Worm (Caenorhabditis elegans) whole organism, late embryonic: ENCODE data around the gene phyh-1.

Source experiments
- C08G9.2 ChIP-seq: sonication (generic microtip); optimal IDR thresholded peaks from 2 replicates; lab custom pipeline; 2016; ENCODE audit warnings: mild to moderate bottlenecking, missing genetic modification characterization, moderate library complexity, missing compliant biosample characterization
- C38D4.7 ChIP-seq: fragments of 200-800 bp; sonication (Bioruptor generic); optimal IDR thresholded peaks from 2 replicates; lab custom pipeline; 2018; ENCODE audit warnings: mild to moderate bottlenecking, missing genetic modification characterization, moderate library complexity, missing compliant biosample characterization
- F13H6.1 ChIP-seq: sonication (generic microtip); optimal IDR thresholded peaks from 2 replicates; lab custom pipeline; 2016; ENCODE audit warnings: missing genetic modification characterization, missing compliant biosample characterization
- T23F11.4 ChIP-seq: fragments of 200-800 bp; sonication (Bioruptor generic); optimal IDR thresholded peaks from 2 replicates; lab custom pipeline; 2018; ENCODE audit warnings: mild to moderate bottlenecking, missing genetic modification characterization, missing compliant biosample characterization
- Y22D7AL.16 ChIP-seq: sonication (generic microtip); optimal IDR thresholded peaks from 2 replicates; lab custom pipeline; 2016; ENCODE audit warnings: missing genetic modification characterization, missing compliant biosample characterization
- ahr-1 ChIP-seq: sonication (generic microtip); optimal IDR thresholded peaks from 2 replicates; lab custom pipeline; 2016; ENCODE audit warnings: missing genetic modification characterization, missing compliant biosample characterization
- ama-1 ChIP-seq: fragments of 150-350 bp; optimal IDR thresholded peaks from 2 replicates; lab custom pipeline; 2014
- ceh-18 ChIP-seq: sonication (generic microtip); optimal IDR thresholded peaks from 2 replicates; lab custom pipeline; 2016; ENCODE audit warnings: missing genetic modification characterization, missing compliant biosample characterization
- ceh-19 ChIP-seq: fragments of 200-800 bp; sonication (Bioruptor generic); optimal IDR thresholded peaks from 2 replicates; lab custom pipeline; 2018; ENCODE audit warnings: mild to moderate bottlenecking, missing genetic modification characterization, missing compliant biosample characterization
- ceh-2 ChIP-seq: sonication (generic microtip); optimal IDR thresholded peaks from 2 replicates; lab custom pipeline; 2016; ENCODE audit warnings: missing genotype, missing genetic modification characterization, missing compliant biosample characterization
- ceh-22 ChIP-seq: sonication (generic microtip); optimal IDR thresholded peaks from 2 replicates; lab custom pipeline; 2017; ENCODE audit warnings: missing biosample characterization, missing genetic modification characterization
- ceh-24 ChIP-seq: sonication (generic microtip); optimal IDR thresholded peaks from 2 replicates; lab custom pipeline; 2016; ENCODE audit warnings: mild to moderate bottlenecking, missing genetic modification characterization, missing compliant biosample characterization
- ceh-30 ChIP-seq: fragments of 150-350 bp; optimal IDR thresholded peaks from 2 replicates; lab custom pipeline; 2014; ENCODE audit warnings: missing biosample characterization, missing genetic modification characterization
- dmd-4 ChIP-seq: sonication (generic microtip); optimal IDR thresholded peaks from 2 replicates; lab custom pipeline; 2016; ENCODE audit warnings: borderline replicate concordance, missing genetic modification characterization, missing compliant biosample characterization
- dve-1 ChIP-seq: sonication (generic microtip); optimal IDR thresholded peaks from 2 replicates; lab custom pipeline; 2017; ENCODE audit warnings: antibody characterized with exemption, mild to moderate bottlenecking, missing genetic modification characterization, missing compliant biosample characterization
- elt-4 ChIP-seq: sonication (generic microtip); optimal IDR thresholded peaks from 2 replicates; lab custom pipeline; 2016; ENCODE audit warnings: missing genetic modification characterization, missing compliant biosample characterization
- ets-4 ChIP-seq: sonication (generic microtip); optimal IDR thresholded peaks from 2 replicates; lab custom pipeline; 2016; ENCODE audit warnings: missing genetic modification characterization, missing compliant biosample characterization
- eyg-1 ChIP-seq: sonication (generic microtip); optimal IDR thresholded peaks from 2 replicates; lab custom pipeline; 2016; ENCODE audit warnings: missing genotype, missing genetic modification characterization, missing compliant biosample characterization
- fax-1 ChIP-seq: sonication (generic microtip); optimal IDR thresholded peaks from 2 replicates; lab custom pipeline; 2016; ENCODE audit warnings: missing genotype, missing genetic modification characterization, missing compliant biosample characterization
- fkh-10 ChIP-seq: fragments of 150-350 bp; optimal IDR thresholded peaks from 2 replicates; lab custom pipeline; 2014; ENCODE audit warnings: missing biosample characterization, missing genetic modification reagents, missing genetic modification characterization
- fkh-6 ChIP-seq: sonication (generic microtip); optimal IDR thresholded peaks from 2 replicates; lab custom pipeline; 2016; ENCODE audit warnings: missing genetic modification characterization, missing compliant biosample characterization
- gmeb-2 ChIP-seq: sonication (generic microtip); optimal IDR thresholded peaks from 2 replicates; lab custom pipeline; 2016; ENCODE audit warnings: missing genetic modification characterization, inconsistent platforms, missing compliant biosample characterization
- hlh-13 ChIP-seq: fragments of 200-800 bp; sonication (Bioruptor generic); optimal IDR thresholded peaks from 2 replicates; lab custom pipeline; 2018; ENCODE audit warnings: mild to moderate bottlenecking, missing genetic modification characterization, missing compliant biosample characterization
- hlh-15 ChIP-seq: sonication (generic microtip); optimal IDR thresholded peaks from 2 replicates; lab custom pipeline; 2016; ENCODE audit warnings: missing genetic modification characterization, missing compliant biosample characterization
- hlh-30 ChIP-seq: sonication (generic microtip); optimal IDR thresholded peaks from 2 replicates; lab custom pipeline; 2017; ENCODE audit warnings: antibody characterized with exemption, missing genetic modification characterization, missing compliant biosample characterization; ENCODE audit not compliant: insufficient read depth
- hlh-6 ChIP-seq: sonication (generic microtip); optimal IDR thresholded peaks from 2 replicates; lab custom pipeline; 2016; ENCODE audit warnings: missing genotype, missing genetic modification characterization, missing compliant biosample characterization
- hlh-8 ChIP-seq: sonication (generic microtip); optimal IDR thresholded peaks from 2 replicates; lab custom pipeline; 2016; ENCODE audit warnings: missing genotype, missing genetic modification characterization, missing compliant biosample characterization
- lin-11 ChIP-seq: fragments of 200-800 bp; sonication (Bioruptor generic); optimal IDR thresholded peaks from 2 replicates; lab custom pipeline; 2018; ENCODE audit warnings: mild to moderate bottlenecking, missing genetic modification characterization, missing compliant biosample characterization
- madf-2 ChIP-seq: sonication (generic microtip); optimal IDR thresholded peaks from 2 replicates; lab custom pipeline; 2017; ENCODE audit warnings: missing genetic modification characterization, missing compliant biosample characterization
- nfya-1 ChIP-seq: sonication (generic microtip); optimal IDR thresholded peaks from 2 replicates; lab custom pipeline; 2017; ENCODE audit warnings: missing genetic modification characterization, mild to moderate bottlenecking, missing compliant biosample characterization, antibody characterized with exemption, moderate library complexity
- pag-3 ChIP-seq: sonication (generic microtip); optimal IDR thresholded peaks from 2 replicates; lab custom pipeline; 2016; ENCODE audit warnings: missing compliant biosample characterization, missing genetic modification characterization, borderline replicate concordance
- pat-9 ChIP-seq: fragments of 200-800 bp; sonication (Bioruptor generic); optimal IDR thresholded peaks from 2 replicates; lab custom pipeline; 2018; ENCODE audit warnings: mild to moderate bottlenecking, missing genetic modification characterization, moderate library complexity, missing compliant biosample characterization
- pax-1 ChIP-seq: fragments of 150-350 bp; optimal IDR thresholded peaks from 2 replicates; lab custom pipeline; 2014; ENCODE audit warnings: missing biosample characterization, missing genetic modification characterization
- pha-2 ChIP-seq: sonication (generic microtip); optimal IDR thresholded peaks from 2 replicates; lab custom pipeline; 2017; ENCODE audit warnings: mild to moderate bottlenecking, missing genetic modification characterization, missing compliant biosample characterization
- pha-4 ChIP-seq: fragments of 150-350 bp; optimal IDR thresholded peaks from 2 replicates; lab custom pipeline; 2018; ENCODE audit warnings: missing biosample characterization, missing genetic modification reagents, missing genetic modification characterization
- pqm-1 ChIP-seq: sonication (generic microtip); optimal IDR thresholded peaks from 2 replicates; lab custom pipeline; 2016; ENCODE audit warnings: missing genetic modification characterization, missing compliant biosample characterization
- pros-1 ChIP-seq: fragments of 150-350 bp; optimal IDR thresholded peaks from 2 replicates; lab custom pipeline; 2014; ENCODE audit warnings: missing biosample characterization, missing genetic modification reagents, missing genetic modification characterization
- ref-2 ChIP-seq: sonication (generic microtip); optimal IDR thresholded peaks from 2 replicates; lab custom pipeline; 2016; ENCODE audit warnings: missing genetic modification characterization, missing compliant biosample characterization
- rnt-1 ChIP-seq: sonication (generic microtip); optimal IDR thresholded peaks from 2 replicates; lab custom pipeline; 2016; ENCODE audit warnings: missing genetic modification characterization, missing compliant biosample characterization
- sdc-2 ChIP-seq: sonication (generic microtip); optimal IDR thresholded peaks from 2 replicates; lab custom pipeline; 2016; ENCODE audit warnings: missing genotype, missing genetic modification characterization, missing compliant biosample characterization
- sox-2 ChIP-seq: fragments of 200-800 bp; sonication (Bioruptor generic); IDR thresholded peaks from 2 replicates; pipeline ENCODE4 v1.3.6; 2022; ENCODE audit warnings: missing genetic modification reagents, missing genetic modification characterization, missing compliant biosample characterization
- sox-4 ChIP-seq: sonication (generic microtip); optimal IDR thresholded peaks from 2 replicates; lab custom pipeline; 2017; ENCODE audit warnings: mild to moderate bottlenecking, missing genetic modification characterization, inconsistent platforms, missing compliant biosample characterization
- syd-9 ChIP-seq: sonication (generic microtip); optimal IDR thresholded peaks from 2 replicates; lab custom pipeline; 2016; ENCODE audit warnings: mild to moderate bottlenecking, missing genetic modification characterization, moderate library complexity, missing compliant biosample characterization
- tbx-2 ChIP-seq: sonication (generic microtip); optimal IDR thresholded peaks from 2 replicates; lab custom pipeline; 2016; ENCODE audit warnings: missing genetic modification characterization, missing compliant biosample characterization
- tbx-7 ChIP-seq: sonication (generic microtip); optimal IDR thresholded peaks from 2 replicates; lab custom pipeline; 2016; ENCODE audit warnings: missing genotype, missing genetic modification characterization, missing compliant biosample characterization
- unc-3 ChIP-seq, 2 experiments: fragments of 200-800 bp in 1 of 2; sonication (Bioruptor generic) in 1 of 2; sonication (generic microtip) in 1 of 2; conservative IDR thresholded peaks in 1 of 2; optimal IDR thresholded peaks in 1 of 2; 2 replicates each; pipeline versions ENCODE4 v1.3.6 to Lab custom; 2016 to 2022; ENCODE audit warnings: missing compliant biosample characterization in 2 of 2, missing genetic modification characterization in 2 of 2, missing genetic modification reagents in 1 of 2
- unc-55 ChIP-seq: sonication (generic microtip); optimal IDR thresholded peaks from 2 replicates; lab custom pipeline; 2017; ENCODE audit warnings: missing biosample characterization, missing genetic modification reagents, missing genetic modification characterization
- unc-86 ChIP-seq: sonication (generic microtip); optimal IDR thresholded peaks from 2 replicates; lab custom pipeline; 2016; ENCODE audit warnings: missing genetic modification characterization, missing compliant biosample characterization
- zip-5 ChIP-seq: sonication (generic microtip); optimal IDR thresholded peaks from 2 replicates; lab custom pipeline; 2016; ENCODE audit warnings: missing genetic modification characterization, missing compliant biosample characterization
- ztf-16 ChIP-seq: sonication (generic microtip); optimal IDR thresholded peaks from 2 replicates; lab custom pipeline; 2017; ENCODE audit warnings: missing genetic modification characterization, missing compliant biosample characterization

phyh-1 gene

DNA sequence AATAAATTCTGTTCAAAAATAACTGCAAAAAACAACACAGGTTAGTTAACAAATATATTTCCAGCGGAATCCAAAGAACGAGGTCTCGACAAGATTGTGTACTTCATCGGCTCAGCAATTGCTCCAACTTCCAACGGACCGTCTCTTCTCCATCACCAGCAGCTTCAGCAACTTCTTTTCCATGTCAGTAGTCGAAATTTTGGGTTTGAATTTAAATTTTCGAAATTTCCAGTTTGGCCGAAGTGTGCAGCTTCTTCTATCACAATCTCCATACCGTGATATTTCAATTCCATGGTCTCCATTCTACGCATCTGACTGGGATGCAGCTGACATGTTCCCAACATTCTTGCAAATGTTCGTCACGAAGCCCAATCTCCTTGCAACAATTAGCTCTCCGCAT lies 5.8 kb downstream of the phyh-1 start:
- TF ChIP-seq unc-86 (tag; lab: Kevin White, UChicago) (no peak), C38D4.7 (GFP tag; lab: Kevin White, UChicago) (no peak), F13H6.1 (no peak), ceh-19 (GFP tag; lab: Kevin White, UChicago) (no peak), elt-4 (tag; lab: Kevin White, UChicago) (no peak), unc-55 (GFP tag; lab: Kevin White, UChicago) (no peak), ceh-24 (no peak), dmd-4 (no peak), fkh-6 (tag; lab: Kevin White, UChicago) (no peak), T23F11.4 (GFP tag; lab: Kevin White, UChicago) (no peak), hlh-6 (tag; lab: Kevin White, UChicago) (no peak), hlh-15 (tag; lab: Kevin White, UChicago) (no peak), pqm-1 (tag; lab: Kevin White, UChicago) (no peak)

DNA sequence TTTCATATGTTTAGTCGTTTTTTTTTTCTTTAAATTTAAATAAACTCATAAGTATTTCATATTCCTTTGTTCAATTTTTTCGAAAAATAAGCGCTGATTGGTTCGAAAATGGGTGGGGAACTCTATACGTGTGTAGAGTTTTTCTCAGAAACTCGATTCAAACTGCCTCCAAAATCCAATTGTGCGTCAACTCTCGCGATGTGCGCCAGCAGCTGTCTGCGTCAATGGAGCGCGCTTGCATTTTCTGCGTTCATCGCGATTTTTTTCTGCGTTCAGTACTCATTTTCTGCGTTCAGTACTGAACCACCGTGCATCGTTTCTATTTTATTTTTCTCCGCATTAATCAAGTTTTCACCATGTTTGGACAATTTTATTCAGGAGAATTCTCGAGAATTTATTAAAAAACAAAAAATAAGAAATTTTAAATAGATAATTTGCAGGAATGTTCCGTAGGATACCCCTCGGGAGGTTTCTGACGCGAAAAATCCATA lies 9.5 kb downstream of the phyh-1 start, which contains the start of gene eelo-2:
TSS of gene eelo-2 (plus strand) at position 441 of the 491 bp plus-strand sequence.
- TF ChIP-seq ref-2 (tag; lab: Kevin White, UChicago), result peak; percentile 82
- TF ChIP-seq ceh-19 (GFP tag; lab: Kevin White, UChicago), result peak; percentile 6
- no peak for TF ChIP-seq fax-1 (tag; lab: Kevin White, UChicago)
- peak; percentile 92 for TF ChIP-seq pros-1 (tag; lab: Kevin White, UChicago)
- peak; percentile 94 for TF ChIP-seq ceh-18 (tag; lab: Kevin White, UChicago)
- TF ChIP-seq hlh-13, result no peak
- TF ChIP-seq pat-9 (tag; lab: Kevin White, UChicago), result peak; percentile 51
- TF ChIP-seq zip-5, result no peak
- TF ChIP-seq pha-4, result no peak
- TF ChIP-seq unc-3 (GFP tag; conservative IDR thresholded peaks at IDR 0.05; lab: Robert Waterston, UW), result peak; percentile 37; the same call in 1 of the 2 replicates
- TF ChIP-seq unc-3 (tag; optimal IDR thresholded peaks at IDR 0.05; lab: Kevin White, UChicago), result peak; percentile 30
- no peak for TF ChIP-seq ama-1 (lab: Kevin White, UChicago)
- TF ChIP-seq C08G9.2 (tag; lab: Kevin White, UChicago), result peak; percentile 46
- TF ChIP-seq syd-9 (tag; lab: Kevin White, UChicago), result peak; percentile 22
- TF ChIP-seq pag-3, result no peak
- no peak for TF ChIP-seq pha-2 (tag; lab: Kevin White, UChicago)
- peak; percentile 2 for TF ChIP-seq ahr-1 (tag; lab: Kevin White, UChicago)
- TF ChIP-seq pax-1 (tag; lab: Kevin White, UChicago), result peak; percentile 61
- peak; percentile 69 for TF ChIP-seq ets-4
- TF ChIP-seq sox-2, result 0 out of 2 replicates have a peak, but pooled peaks have one; percentile 34
- TF ChIP-seq hlh-30 (tag; lab: Kevin White, UChicago), result peak; percentile 60
- TF ChIP-seq lin-11, result no peak
- peak; percentile 10 for TF ChIP-seq Y22D7AL.16
- TF ChIP-seq dve-1 (tag; lab: Kevin White, UChicago), result peak; percentile 88
- TF ChIP-seq hlh-8, result peak; percentile 20
- TF ChIP-seq ztf-16 (tag; lab: Kevin White, UChicago), result peak; percentile 69
- TF ChIP-seq dmd-4, result peak; percentile 45
- TF ChIP-seq sox-4 (tag; lab: Kevin White, UChicago), result no peak
- TF ChIP-seq ceh-2 (tag; lab: Kevin White, UChicago), result peak; percentile 49
- TF ChIP-seq sdc-2 (tag; lab: Kevin White, UChicago), result peak; percentile 46
- TF ChIP-seq eyg-1, result no peak
- peak; percentile 93 for TF ChIP-seq nfya-1 (tag; lab: Kevin White, UChicago)
- no peak for TF ChIP-seq ceh-22 (tag; lab: Kevin White, UChicago)
- TF ChIP-seq fkh-10 (GFP tag; lab: Kevin White, UChicago), result peak; percentile 57
- TF ChIP-seq pqm-1 (tag; lab: Kevin White, UChicago), result peak; percentile 84
- TF ChIP-seq madf-2, result peak; percentile 33
- no peak for TF ChIP-seq ceh-24
- TF ChIP-seq tbx-7, result no peak
- TF ChIP-seq tbx-2, result peak; percentile 87
- TF ChIP-seq rnt-1, result peak; percentile 68
- peak; percentile 54 for TF ChIP-seq gmeb-2 (tag; lab: Kevin White, UChicago)
- TF ChIP-seq ceh-30, result peak; percentile 99
- TF ChIP-seq unc-86 (tag; lab: Kevin White, UChicago), result peak; percentile 63
